Worm (Caenorhabditis elegans): ENCODE measurements around the gene clc-7.

- TF ChIP-seq him-1 (tag; optimal IDR thresholded peaks at IDR 0.05) (no peak), dao-5 (tag; optimal IDR thresholded peaks at IDR 0.05) (no peak), W03F9.2 (tag; optimal IDR thresholded peaks at IDR 0.05) (no peak)
Measured at ce11 chrX:5109130-5109529, 41.2 kb downstream of the clc-7 start, which contains the start of gene C42D8.1.
